Worm (Caenorhabditis elegans) whole organism, dauer: ENCODE data around the gene Y41E3.19.
"Not testable (repeated sequence)": the region's sequence is repeated elsewhere in the genome, so short reads cannot be mapped to it uniquely, and the experiment has no call there.

Experiments
- unc-62 ChIP-seq: sonication (generic microtip); optimal IDR thresholded peaks from 2 replicates; lab custom pipeline; 2017; ENCODE audit warnings: missing biosample characterization, missing genetic modification reagents, missing genetic modification characterization

Y41E3.19 gene

ce11 chrIV:15056081-15056586, at the start of gene Y41E3.19:
Gene Y41E3.19, plus strand, starts transcription at chrIV:15056131.
- no peak for TF ChIP-seq unc-62 (GFP tag; lab: Kevin White, UChicago)

- not testable (repeated sequence) for TF ChIP-seq unc-62 (GFP tag; lab: Kevin White, UChicago)
These were observed 49.4 kb upstream of the Y41E3.19 start, which contains the start of gene Y41E3.6 for ce11 chrIV:15006494-15006893. Gene Y41E3.6, plus strand, starts transcription at chrIV:15006794.

ce11 chrIV:15008200-15008599, 47.7 kb upstream of the Y41E3.19 start:
- no peak for TF ChIP-seq unc-62 (GFP tag; lab: Kevin White, UChicago)

ce11 chrIV:15011169-15011568, 44.8 kb upstream of the Y41E3.19 start:
- no peak for TF ChIP-seq unc-62 (GFP tag; lab: Kevin White, UChicago)

ce11 chrIV:15012154-15012892, 43.6 kb upstream of the Y41E3.19 start:
- no peak for TF ChIP-seq unc-62 (GFP tag; lab: Kevin White, UChicago)

ce11 chrIV:15013083-15013482, 42.8 kb upstream of the Y41E3.19 start, which contains the start of gene qars-1:
Gene qars-1, minus strand, starts transcription at chrIV:15013183.
- no peak for TF ChIP-seq unc-62 (GFP tag; lab: Kevin White, UChicago)

- no peak for TF ChIP-seq unc-62 (GFP tag; lab: Kevin White, UChicago)
These were observed 42.3 kb upstream of the Y41E3.19 start, which contains the start of gene Y41E3.7 for ce11 chrIV:15013517-15014085. Gene Y41E3.7, plus strand, starts transcription at chrIV:15014035.

ce11 chrIV:15016984-15017383, 38.9 kb upstream of the Y41E3.19 start:
- no peak for TF ChIP-seq unc-62 (GFP tag; lab: Kevin White, UChicago)

- TF ChIP-seq unc-62 (GFP tag; lab: Kevin White, UChicago), result no peak
These were observed 35.0 kb upstream of the Y41E3.19 start for ce11 chrIV:15020958-15021357.

- TF ChIP-seq unc-62 (GFP tag; lab: Kevin White, UChicago), result no peak
These were observed 31.5 kb upstream of the Y41E3.19 start for ce11 chrIV:15024426-15024825.

- no peak for TF ChIP-seq unc-62 (GFP tag; lab: Kevin White, UChicago)
These were observed 30.5 kb upstream of the Y41E3.19 start, which contains the start of gene fcd-2 for ce11 chrIV:15025384-15025783. Gene fcd-2, plus strand, starts transcription at chrIV:15025710.

- no peak for TF ChIP-seq unc-62 (GFP tag; lab: Kevin White, UChicago)
These were observed 28.6 kb upstream of the Y41E3.19 start for ce11 chrIV:15027334-15027733.

ce11 chrIV:15027884-15028283, 28.0 kb upstream of the Y41E3.19 start:
- TF ChIP-seq unc-62 (GFP tag; lab: Kevin White, UChicago), result no peak

- no peak for TF ChIP-seq unc-62 (GFP tag; lab: Kevin White, UChicago)
These were observed 27.5 kb upstream of the Y41E3.19 start for ce11 chrIV:15028386-15028785.

- no peak for TF ChIP-seq unc-62 (GFP tag; lab: Kevin White, UChicago)
These were observed 27.0 kb upstream of the Y41E3.19 start, which contains the start of gene Y41E3.8 for ce11 chrIV:15028891-15029290. Gene Y41E3.8, minus strand, starts transcription at chrIV:15028978.

ce11 chrIV:15029565-15029964, 26.4 kb upstream of the Y41E3.19 start:
- TF ChIP-seq unc-62 (GFP tag; lab: Kevin White, UChicago), result no peak
